Worm (Caenorhabditis elegans): ENCODE results near the gene ZK637.4.
A peak's percentile ranks its signal among the peaks of the same experiment; 100 is the strongest.

The ZK637.4 gene

ce11 chrIII:8893464-8893863 is at the start of gene ZK637.4:
ZK637.4 (plus strand) TSS chrIII:8893764.
- TF ChIP-seq ref-1 (GFP tag; conservative IDR thresholded peaks at IDR 0.05) (no peak), cog-1 (tag; optimal IDR thresholded peaks at IDR 0.05) (no peak), med-1 (GFP tag; optimal IDR thresholded peaks at IDR 0.05; ENCODE audit: insufficient read depth) (no peak), tab-1 (GFP tag; IDR thresholded peaks at IDR 0.05) (no peak), T22C8.4 (GFP tag; IDR thresholded peaks at IDR 0.05) (no peak), ztf-29 (GFP tag; IDR thresholded peaks at IDR 0.05) (no peak), flt-1 (GFP tag; IDR thresholded peaks at IDR 0.05) (no peak), klf-2 (GFP tag; conservative IDR thresholded peaks at IDR 0.05) (no peak), ztf-23 (GFP tag; IDR thresholded peaks at IDR 0.05) (no peak)

ce11 chrIII:8844137-8844536 is 49.4 kb upstream of the ZK637.4 start:
- no peak for TF ChIP-seq ztf-23 (GFP tag; IDR thresholded peaks at IDR 0.05)
- TF ChIP-seq tab-1 (GFP tag; IDR thresholded peaks at IDR 0.05) = no peak
- no peak for TF ChIP-seq cog-1 (tag; optimal IDR thresholded peaks at IDR 0.05)
- TF ChIP-seq ref-1 (GFP tag; conservative IDR thresholded peaks at IDR 0.05) = no peak
- no peak for TF ChIP-seq flt-1 (GFP tag; IDR thresholded peaks at IDR 0.05)
- TF ChIP-seq ztf-29 (GFP tag; IDR thresholded peaks at IDR 0.05) = no peak
- no peak for TF ChIP-seq klf-2 (GFP tag; conservative IDR thresholded peaks at IDR 0.05)
- no peak for TF ChIP-seq T22C8.4 (GFP tag; IDR thresholded peaks at IDR 0.05)
- no peak for TF ChIP-seq med-1 (GFP tag; optimal IDR thresholded peaks at IDR 0.05; ENCODE audit: insufficient read depth)

DNA sequence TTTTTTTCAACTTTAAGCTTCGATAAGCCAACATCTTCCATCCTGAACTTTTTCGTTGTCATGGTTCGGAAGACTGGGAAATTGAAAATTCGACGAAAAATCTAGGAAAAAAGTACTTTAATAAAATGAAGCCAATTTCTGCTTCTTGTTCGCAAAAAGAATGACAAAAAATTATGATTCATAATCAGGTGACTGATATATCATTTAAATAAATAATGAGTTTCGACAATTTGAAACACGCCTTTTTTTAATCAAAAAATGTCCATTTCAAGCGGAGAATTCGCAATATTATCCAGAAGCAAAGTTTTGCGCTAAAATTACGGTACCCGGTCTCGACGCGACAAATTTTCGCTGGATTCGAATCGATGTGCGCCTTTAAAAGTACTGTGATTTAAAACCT is 48.5 kb upstream of the ZK637.4 start, which contains the start of gene F44E2.6:
Gene F44E2.6, minus strand, starts transcription at position 101 of the 400 bp plus-strand sequence.
- TF ChIP-seq ztf-29 (GFP tag; IDR thresholded peaks at IDR 0.05) (no peak), ref-1 (GFP tag; conservative IDR thresholded peaks at IDR 0.05) (no peak), med-1 (GFP tag; optimal IDR thresholded peaks at IDR 0.05; ENCODE audit: insufficient read depth) (no peak), T22C8.4 (GFP tag; IDR thresholded peaks at IDR 0.05) (no peak), flt-1 (GFP tag; IDR thresholded peaks at IDR 0.05) (no peak), klf-2 (GFP tag; conservative IDR thresholded peaks at IDR 0.05) (no peak), tab-1 (GFP tag; IDR thresholded peaks at IDR 0.05) (no peak), cog-1 (tag; optimal IDR thresholded peaks at IDR 0.05) (no peak), ztf-23 (GFP tag; IDR thresholded peaks at IDR 0.05) (no peak)

DNA sequence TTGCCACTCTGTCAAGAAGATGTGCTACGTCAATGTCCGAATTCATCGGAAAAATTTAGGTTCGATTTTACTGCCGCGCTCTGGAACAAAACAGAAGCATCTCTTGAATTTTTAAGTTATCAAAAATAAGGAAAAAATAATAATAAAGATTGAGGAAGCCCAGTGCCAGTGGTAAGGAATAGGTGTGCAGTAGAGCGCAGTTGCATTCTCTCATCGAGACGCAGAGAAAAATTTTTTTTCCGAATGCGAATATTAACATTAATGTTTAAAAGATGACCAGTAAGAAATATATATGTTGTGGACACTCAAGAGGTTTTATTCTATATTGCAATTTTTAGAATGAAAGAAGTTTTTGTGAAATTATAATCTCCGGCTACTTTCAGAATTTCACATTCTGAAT is 45.8 kb upstream of the ZK637.4 start:
- no peak for TF ChIP-seq tab-1 (GFP tag; IDR thresholded peaks at IDR 0.05)
- peak; percentile 46; the same call in 1 of the 2 replicates for TF ChIP-seq ztf-29 (GFP tag; IDR thresholded peaks at IDR 0.05)
- peak; percentile 10 for TF ChIP-seq cog-1 (tag; optimal IDR thresholded peaks at IDR 0.05)
- no peak for TF ChIP-seq med-1 (GFP tag; optimal IDR thresholded peaks at IDR 0.05; ENCODE audit: insufficient read depth)
- TF ChIP-seq ref-1 (GFP tag; conservative IDR thresholded peaks at IDR 0.05) = no peak

DNA sequence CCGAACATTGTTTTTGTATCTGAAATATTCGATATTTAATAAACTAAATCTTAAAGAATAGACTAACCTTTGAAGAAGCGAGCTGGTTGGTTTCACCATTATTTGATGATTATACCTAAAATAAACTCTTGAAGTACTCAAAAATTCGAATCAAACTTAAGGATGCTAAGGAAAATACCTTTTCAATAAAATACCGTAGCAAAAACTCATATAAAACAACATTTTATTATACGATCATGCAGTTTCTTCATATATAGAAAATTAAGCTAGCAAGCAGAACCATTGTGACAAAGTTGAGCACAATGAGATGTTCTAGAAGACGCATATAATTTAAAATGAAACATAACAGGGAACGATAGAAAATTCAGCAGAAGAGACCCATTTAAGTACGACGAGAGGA is 45.2 kb upstream of the ZK637.4 start, which contains the start of gene F44E2.7:
Gene F44E2.7, minus strand, starts transcription at position 101 of the 400 bp plus-strand sequence.
- TF ChIP-seq cog-1 (tag; optimal IDR thresholded peaks at IDR 0.05) = no peak
- TF ChIP-seq tab-1 (GFP tag; IDR thresholded peaks at IDR 0.05) = no peak

ce11 chrIII:8849507-8849906 is 44.1 kb upstream of the ZK637.4 start, which contains the start of gene F44E2.8:
F44E2.8 (minus strand) TSS chrIII:8849877.
- TF ChIP-seq med-1 (GFP tag; optimal IDR thresholded peaks at IDR 0.05; ENCODE audit: insufficient read depth) (no peak), klf-2 (GFP tag; conservative IDR thresholded peaks at IDR 0.05) (no peak), ztf-23 (GFP tag; IDR thresholded peaks at IDR 0.05) (no peak), flt-1 (GFP tag; IDR thresholded peaks at IDR 0.05) (no peak), ref-1 (GFP tag; conservative IDR thresholded peaks at IDR 0.05) (no peak), ztf-29 (GFP tag; IDR thresholded peaks at IDR 0.05) (no peak), T22C8.4 (GFP tag; IDR thresholded peaks at IDR 0.05) (no peak), tab-1 (GFP tag; IDR thresholded peaks at IDR 0.05) (no peak), cog-1 (tag; optimal IDR thresholded peaks at IDR 0.05) (no peak)

DNA sequence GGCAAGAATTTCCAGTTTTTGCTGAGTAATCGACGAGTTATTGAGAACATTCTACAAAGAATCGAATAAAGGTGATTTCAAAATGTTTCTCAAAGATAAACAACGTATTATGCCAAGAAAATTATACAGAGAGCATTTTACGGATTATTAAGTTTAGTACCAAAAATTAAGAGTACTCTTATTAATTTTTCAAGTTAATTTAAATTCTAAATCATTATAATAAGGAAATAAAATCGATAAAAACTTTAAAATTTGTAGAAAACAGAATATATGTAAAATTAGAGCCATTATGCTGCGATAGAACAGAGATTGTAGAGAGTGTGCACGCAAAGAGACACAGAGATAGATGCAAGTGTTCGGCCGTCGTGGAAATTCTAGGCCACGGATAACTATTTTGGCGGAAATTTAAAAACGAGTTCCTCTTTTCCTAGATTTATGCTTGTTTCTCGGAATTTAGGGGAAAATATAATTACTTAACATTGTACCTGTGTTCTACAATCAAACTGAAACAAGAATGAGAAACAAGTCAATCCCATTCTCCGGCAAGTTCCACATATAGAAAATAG is 43.0 kb upstream of the ZK637.4 start, which contains the start of gene F44E2.9:
Gene F44E2.9, minus strand, starts transcription at position 51 of the 566 bp plus-strand sequence.
- peak; percentile 27; the same call in 1 of the 2 replicates for TF ChIP-seq flt-1 (GFP tag; IDR thresholded peaks at IDR 0.05)
- peak; percentile 51 for TF ChIP-seq cog-1 (tag; optimal IDR thresholded peaks at IDR 0.05)
- TF ChIP-seq med-1 (GFP tag; optimal IDR thresholded peaks at IDR 0.05; ENCODE audit: insufficient read depth) = no peak
- 0 out of 2 replicates have a peak, but pooled peaks have one; percentile 59 for TF ChIP-seq ztf-23 (GFP tag; IDR thresholded peaks at IDR 0.05)
- no peak for TF ChIP-seq tab-1 (GFP tag; IDR thresholded peaks at IDR 0.05)
- no peak for TF ChIP-seq T22C8.4 (GFP tag; IDR thresholded peaks at IDR 0.05)
- no peak for TF ChIP-seq klf-2 (GFP tag; conservative IDR thresholded peaks at IDR 0.05)
- no peak for TF ChIP-seq ref-1 (GFP tag; conservative IDR thresholded peaks at IDR 0.05)
- no peak for TF ChIP-seq ztf-29 (GFP tag; IDR thresholded peaks at IDR 0.05)

DNA sequence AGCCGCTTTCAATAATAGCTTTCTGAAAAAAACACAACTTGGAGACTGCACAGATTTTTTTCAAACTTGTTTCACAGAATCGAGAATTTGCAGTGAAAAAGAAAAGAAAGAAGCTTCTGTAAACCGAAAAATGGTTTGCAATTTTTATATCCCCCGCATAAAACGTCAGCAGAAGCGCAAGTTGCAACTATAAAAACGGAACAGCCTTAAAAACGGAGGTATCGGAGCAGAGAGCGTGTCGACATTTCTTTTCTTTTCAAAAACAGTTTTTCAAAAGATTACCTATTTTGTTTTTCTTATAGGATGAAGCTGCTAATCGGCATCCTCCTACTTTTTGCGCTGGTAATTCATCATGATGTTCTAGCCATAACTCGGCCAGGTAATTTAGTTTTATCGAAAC is 41.6 kb upstream of the ZK637.4 start, which contains the start of gene plg-1:
Gene plg-1, plus strand, starts transcription at position 301 of the 400 bp plus-strand sequence.
- TF ChIP-seq cog-1 (tag; optimal IDR thresholded peaks at IDR 0.05) (no peak), ref-1 (GFP tag; conservative IDR thresholded peaks at IDR 0.05) (no peak), T22C8.4 (GFP tag; IDR thresholded peaks at IDR 0.05) (no peak), klf-2 (GFP tag; conservative IDR thresholded peaks at IDR 0.05) (no peak), ztf-23 (GFP tag; IDR thresholded peaks at IDR 0.05) (no peak), tab-1 (GFP tag; IDR thresholded peaks at IDR 0.05) (no peak), med-1 (GFP tag; optimal IDR thresholded peaks at IDR 0.05; ENCODE audit: insufficient read depth) (no peak), ztf-29 (GFP tag; IDR thresholded peaks at IDR 0.05) (no peak), flt-1 (GFP tag; IDR thresholded peaks at IDR 0.05) (no peak)

DNA sequence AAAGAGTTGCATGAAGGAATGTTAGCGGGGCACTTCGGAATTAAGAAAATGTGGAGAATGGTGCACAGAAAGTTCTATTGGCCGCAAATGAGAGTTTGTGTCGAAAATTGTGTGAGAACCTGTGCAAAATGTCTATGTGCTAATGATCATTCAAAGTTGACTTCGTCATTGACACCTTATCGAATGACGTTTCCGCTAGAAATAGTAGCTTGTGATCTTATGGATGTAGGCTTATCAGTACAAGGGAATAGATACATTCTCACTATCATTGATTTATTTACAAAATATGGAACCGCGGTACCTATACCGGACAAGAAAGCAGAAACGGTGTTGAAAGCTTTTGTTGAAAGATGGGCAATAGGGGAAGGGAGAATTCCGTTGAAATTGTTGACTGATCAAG is 35.1 kb upstream of the ZK637.4 start:
- TF ChIP-seq ref-1 (GFP tag; conservative IDR thresholded peaks at IDR 0.05) = no peak
- TF ChIP-seq T22C8.4 (GFP tag; IDR thresholded peaks at IDR 0.05) = no peak
- no peak for TF ChIP-seq flt-1 (GFP tag; IDR thresholded peaks at IDR 0.05)
- no peak for TF ChIP-seq tab-1 (GFP tag; IDR thresholded peaks at IDR 0.05)
- no peak for TF ChIP-seq cog-1 (tag; optimal IDR thresholded peaks at IDR 0.05)
- TF ChIP-seq med-1 (GFP tag; optimal IDR thresholded peaks at IDR 0.05; ENCODE audit: insufficient read depth) = no peak
- no peak for TF ChIP-seq ztf-23 (GFP tag; IDR thresholded peaks at IDR 0.05)
- TF ChIP-seq ztf-29 (GFP tag; IDR thresholded peaks at IDR 0.05) = no peak
- TF ChIP-seq klf-2 (GFP tag; conservative IDR thresholded peaks at IDR 0.05) = no peak

Measured in whole organism, midembryonic.